Comparison of ENCODE assay signal across 6 worm cellular contexts in genomic region chrII:11463899-11464298, ce11.
TF ChIP-seq lines count a peak whose summit lies in the region.

No protein-coding gene starts in this region.

TF ChIP-seq in whole organism, L1 larva, 84 proteins besides CTCF, POLR2A, EP300 and RAD21 (continues in another document):
- TF ChIP-seq lsy-2 (tag; optimal IDR thresholded peaks at IDR 0.05; lab: Kevin White, UChicago), result peak in 1 of 2 experiments; percentile 9
- TF ChIP-seq C04F5.9 (tag; optimal IDR thresholded peaks at IDR 0.05; lab: Kevin White, UChicago), result no peak
- peak; percentile 46 for TF ChIP-seq ceh-90 (tag; optimal IDR thresholded peaks at IDR 0.05; lab: Kevin White, UChicago)
- TF ChIP-seq xbp-1 (tag; optimal IDR thresholded peaks at IDR 0.05; lab: Kevin White, UChicago), result no peak
- no peak for TF ChIP-seq fkh-10 (GFP tag; optimal IDR thresholded peaks at IDR 0.05; lab: Kevin White, UChicago)
- TF ChIP-seq nhr-19 (GFP tag; conservative IDR thresholded peaks at IDR 0.05; lab: Robert Waterston, UW), result no peak
- TF ChIP-seq fos-1 (tag; optimal IDR thresholded peaks at IDR 0.05; lab: Kevin White, UChicago), result no peak
- no peak for TF ChIP-seq hlh-4 (tag; optimal IDR thresholded peaks at IDR 0.05; lab: Kevin White, UChicago)
- no peak for TF ChIP-seq mdl-1 (tag; optimal IDR thresholded peaks at IDR 0.05; lab: Kevin White, UChicago)
- no peak for TF ChIP-seq ces-1 (GFP tag; optimal IDR thresholded peaks at IDR 0.05; lab: Kevin White, UChicago)
- peak in 1 of 3 experiments; percentile 27 for TF ChIP-seq dpl-1 (GFP tag; optimal IDR thresholded peaks at IDR 0.05; lab: Kevin White, UChicago)
- TF ChIP-seq sup-37 (GFP tag; optimal IDR thresholded peaks at IDR 0.05; lab: Kevin White, UChicago), result no peak
- TF ChIP-seq tlp-1 (tag; optimal IDR thresholded peaks at IDR 0.05; lab: Kevin White, UChicago), result no peak
- no peak for TF ChIP-seq fkh-4 (tag; optimal IDR thresholded peaks at IDR 0.05; lab: Kevin White, UChicago; ENCODE audit: borderline replicate concordance)
- TF ChIP-seq lin-14 (GFP tag; optimal IDR thresholded peaks at IDR 0.05; lab: Kevin White, UChicago), result no peak

TF ChIP-seq in whole organism, L2 larva, 48 proteins besides CTCF, POLR2A, EP300 and RAD21:
- no peak for TF ChIP-seq ceh-82 (tag; optimal IDR thresholded peaks at IDR 0.05; lab: Kevin White, UChicago)
- no peak for TF ChIP-seq egl-27 (tag; optimal IDR thresholded peaks at IDR 0.05; lab: Kevin White, UChicago)
- TF ChIP-seq ztf-4 (tag; optimal IDR thresholded peaks at IDR 0.05; lab: Kevin White, UChicago), result no peak
- TF ChIP-seq lin-13 (GFP tag; optimal IDR thresholded peaks at IDR 0.05; lab: Kevin White, UChicago), result no peak
- TF ChIP-seq Y55F3AM.14 (GFP tag; optimal IDR thresholded peaks at IDR 0.05; lab: Kevin White, UChicago), result no peak
- peak; percentile 14 for TF ChIP-seq R02D3.7 (tag; optimal IDR thresholded peaks at IDR 0.05; lab: Kevin White, UChicago)
- TF ChIP-seq nhr-6 (tag; optimal IDR thresholded peaks at IDR 0.05; lab: Kevin White, UChicago), result no peak
- no peak for TF ChIP-seq nhr-12 (tag; optimal IDR thresholded peaks at IDR 0.05; lab: Kevin White, UChicago)
- peak; percentile 32 for TF ChIP-seq unc-55 (GFP tag; optimal IDR thresholded peaks at IDR 0.05; lab: Kevin White, UChicago)
- TF ChIP-seq lsy-2 (tag; optimal IDR thresholded peaks at IDR 0.05; lab: Kevin White, UChicago), result no peak
- TF ChIP-seq ceh-16 (tag; optimal IDR thresholded peaks at IDR 0.05; lab: Kevin White, UChicago), result no peak
- peak; percentile 15 for TF ChIP-seq sma-9 (GFP tag; optimal IDR thresholded peaks at IDR 0.05; lab: Kevin White, UChicago)
- no peak for TF ChIP-seq sma-9 (tag; optimal IDR thresholded peaks at IDR 0.05; lab: Kevin White, UChicago)
- TF ChIP-seq crh-2 (tag; optimal IDR thresholded peaks at IDR 0.05; lab: Kevin White, UChicago), result no peak
TF ChIP-seq in whole organism, L2 larva: peak in this region for 3.

TF ChIP-seq in whole organism, L3 larva, 47 proteins besides CTCF, POLR2A, EP300 and RAD21:
- TF ChIP-seq jun-1 (tag; optimal IDR thresholded peaks at IDR 0.05; lab: Kevin White, UChicago), result no peak
- no peak for TF ChIP-seq lsy-12 (tag; optimal IDR thresholded peaks at IDR 0.05; lab: Kevin White, UChicago)
- peak; percentile 28 for TF ChIP-seq lin-15B (tag; optimal IDR thresholded peaks at IDR 0.05; lab: Kevin White, UChicago)
- TF ChIP-seq sea-2 (GFP tag; optimal IDR thresholded peaks at IDR 0.05; lab: Kevin White, UChicago), result no peak
- peak; percentile 81 for TF ChIP-seq R02D3.7 (tag; optimal IDR thresholded peaks at IDR 0.05; lab: Kevin White, UChicago)
- TF ChIP-seq ceh-28 (tag; optimal IDR thresholded peaks at IDR 0.05; lab: Kevin White, UChicago), result no peak

TF ChIP-seq in whole organism, L4 larva, 104 proteins besides CTCF, POLR2A, EP300 and RAD21:
- TF ChIP-seq hif-1 (tag; optimal IDR thresholded peaks at IDR 0.05; lab: Kevin White, UChicago) (no peak), lin-29 (GFP tag; IDR thresholded peaks at IDR 0.05; lab: Robert Waterston, UW) (no peak), ZK337.2 (GFP tag; IDR thresholded peaks at IDR 0.05; lab: Robert Waterston, UW) (no peak), lin-13 (GFP tag; optimal IDR thresholded peaks at IDR 0.05; lab: Kevin White, UChicago) (no peak), unc-130 (GFP tag; optimal IDR thresholded peaks at IDR 0.05; lab: Kevin White, UChicago) (peak; percentile 5), madf-5 (GFP tag; IDR thresholded peaks at IDR 0.05; lab: Robert Waterston, UW) (no peak), cey-2 (tag; optimal IDR thresholded peaks at IDR 0.05; lab: Kevin White, UChicago; ENCODE audit: borderline replicate concordance, insufficient read depth) (no peak), ceh-20 (GFP tag; IDR thresholded peaks at IDR 0.05; lab: Robert Waterston, UW) (no peak), zip-2 (tag; optimal IDR thresholded peaks at IDR 0.05; lab: Kevin White, UChicago) (no peak), mes-2 (tag; optimal IDR thresholded peaks at IDR 0.05; lab: Kevin White, UChicago; ENCODE audit: poor library complexity, severe bottlenecking) (peak; percentile 76), ces-1 (GFP tag; optimal IDR thresholded peaks at IDR 0.05; lab: Kevin White, UChicago) (no peak), lsy-2 (tag; optimal IDR thresholded peaks at IDR 0.05; lab: Kevin White, UChicago) (no peak), R02D3.7 (tag; optimal IDR thresholded peaks at IDR 0.05; lab: Kevin White, UChicago) (peak; percentile 72)

TF ChIP-seq in whole organism, late embryonic, 69 proteins besides CTCF, POLR2A, EP300 and RAD21:
- TF ChIP-seq pax-1 (tag; optimal IDR thresholded peaks at IDR 0.05; lab: Kevin White, UChicago) (no peak), elt-2 (tag; optimal IDR thresholded peaks at IDR 0.05; lab: Kevin White, UChicago) (peak; percentile 8), ceh-31 (tag; optimal IDR thresholded peaks at IDR 0.05; lab: Kevin White, UChicago) (peak; percentile 9)

TF ChIP-seq in whole organism, mixed stage, embryonic, 35 proteins besides CTCF, POLR2A, EP300 and RAD21:
- no peak for TF ChIP-seq cnd-1 (tag; optimal IDR thresholded peaks at IDR 0.05; lab: Kevin White, UChicago)
- peak; percentile 29 for TF ChIP-seq ces-1 (GFP tag; optimal IDR thresholded peaks at IDR 0.05; lab: Kevin White, UChicago)

Comparison
In these comparisons a context has a peak if more than half of its experiments do, and no peak if none do; other contexts are left out.
1. Of the 29 proteins assayed by ChIP-seq in both whole organism, L4 larva and whole organism, L1 larva: peak only in whole organism, L4 larva: unc-130; only in whole organism, L1 larva: lir-3; in both: none; in neither: 25; mixed calls (peak in some experiments, not most) for 2.